Worm (Caenorhabditis elegans) whole organism, L4 larva: Measurements from ENCODE around the gene ceh-40.
A peak's percentile ranks its signal among the peaks of the same experiment; 100 is the strongest.

Experiments
- F44E2.7 ChIP-seq: fragments of 200-800 bp; sonication (Bioruptor generic); IDR thresholded peaks from 2 replicates; pipeline ENCODE4 v2.1.2; 2022; ENCODE audit warnings: missing genetic modification characterization, missing compliant biosample characterization
- F49E8.2 ChIP-seq: sonication (generic microtip); optimal IDR thresholded peaks from 2 replicates; lab custom pipeline; 2016; ENCODE audit warnings: missing compliant biosample characterization, mild to moderate bottlenecking, missing genetic modification characterization, borderline replicate concordance
- R02D3.7 ChIP-seq: fragments of 150-350 bp; sonication (generic microtip); optimal IDR thresholded peaks from 3 replicates; lab custom pipeline; 2014; ENCODE audit warnings: missing biosample characterization, missing genetic modification characterization
- Y105C5A.15 ChIP-seq: fragments of 200-800 bp; sonication (Bioruptor generic); IDR thresholded peaks from 2 replicates; pipeline ENCODE4 v1.3.6; 2022; ENCODE audit warnings: missing genetic modification characterization, missing compliant biosample characterization
- ZK546.5 ChIP-seq, 2 experiments: sonication (generic microtip); optimal IDR thresholded peaks; 2 replicates each; lab custom pipeline; 2017; ENCODE audit warnings: missing biosample characterization in 2 of 2, missing genetic modification characterization in 2 of 2
- aha-1 ChIP-seq: fragments of 150-350 bp; peaks from one replicate; lab custom pipeline; 2014; ENCODE audit warnings: missing biosample characterization, missing genetic modification characterization
- aly-2 ChIP-seq: sonication (generic microtip); optimal IDR thresholded peaks from 2 replicates; lab custom pipeline; 2018; ENCODE audit warnings: missing biosample characterization, missing genetic modification characterization
- ama-1 ChIP-seq: fragments of 150-350 bp; optimal IDR thresholded peaks from 2 replicates; lab custom pipeline; 2014; ENCODE audit warnings: inconsistent platforms, mixed read lengths
- arid-1 ChIP-seq: fragments of 200-800 bp; sonication (Bioruptor generic); conservative IDR thresholded peaks from 2 replicates; pipeline ENCODE4 v1.3.6; 2022; ENCODE audit warnings: missing genetic modification reagents, missing genetic modification characterization, missing compliant biosample characterization
- ceh-28 ChIP-seq: fragments of 150-350 bp; optimal IDR thresholded peaks from 2 replicates; lab custom pipeline; 2014; ENCODE audit warnings: missing biosample characterization, missing genetic modification reagents, missing genetic modification characterization
- cey-2 ChIP-seq: sonication (generic microtip); optimal IDR thresholded peaks from 3 replicates; lab custom pipeline; 2017; ENCODE audit warnings: missing genetic modification characterization, mild to moderate bottlenecking, missing compliant biosample characterization, antibody characterized with exemption, borderline replicate concordance; ENCODE audit not compliant: insufficient read depth
- ctbp-1 ChIP-seq: fragments of 200-800 bp; sonication (Bioruptor generic); IDR thresholded peaks from 2 replicates; pipeline ENCODE4 v1.3.6; 2022; ENCODE audit warnings: missing genetic modification reagents, missing genetic modification characterization, missing compliant biosample characterization
- daf-8 ChIP-seq: fragments of 200-800 bp; sonication (Bioruptor generic); IDR thresholded peaks from 2 replicates; pipeline ENCODE4 v1.3.6; 2022; ENCODE audit warnings: missing genetic modification characterization, missing compliant biosample characterization
- dmd-6 ChIP-seq: fragments of 200-800 bp; sonication (Bioruptor generic); IDR thresholded peaks from 2 replicates; pipeline ENCODE4 v1.3.6; 2022; ENCODE audit warnings: missing genetic modification reagents, missing genetic modification characterization, missing compliant biosample characterization
- dmd-8 ChIP-seq: fragments of 200-800 bp; sonication (Bioruptor generic); IDR thresholded peaks from 2 replicates; pipeline ENCODE4 v1.3.6; 2022; ENCODE audit warnings: missing genetic modification characterization, missing compliant biosample characterization
- duxl-1 ChIP-seq: sonication (generic microtip); optimal IDR thresholded peaks from 2 replicates; lab custom pipeline; 2016; ENCODE audit warnings: mild to moderate bottlenecking, missing genetic modification characterization, moderate library complexity, missing compliant biosample characterization; ENCODE audit not compliant: poor library complexity
- dve-1 ChIP-seq: sonication (generic microtip); optimal IDR thresholded peaks from 2 replicates; lab custom pipeline; 2017; ENCODE audit warnings: antibody characterized with exemption, mild to moderate bottlenecking, missing genetic modification characterization, missing compliant biosample characterization; ENCODE audit not compliant: insufficient read depth
- egl-27 ChIP-seq: sonication (generic microtip); optimal IDR thresholded peaks from 3 replicates; lab custom pipeline; 2017; ENCODE audit warnings: missing biosample characterization, missing genetic modification reagents, missing genetic modification characterization
- fos-1 ChIP-seq: fragments of 150-350 bp; optimal IDR thresholded peaks from 2 replicates; lab custom pipeline; 2014; ENCODE audit warnings: missing biosample characterization, missing genetic modification characterization
- hif-1 ChIP-seq, 2 experiments: sonication (generic microtip); optimal IDR thresholded peaks; 2 replicates each; lab custom pipeline; 2016 to 2017; ENCODE audit warnings: missing compliant biosample characterization in 2 of 2, missing genetic modification characterization in 2 of 2, missing genetic modification reagents in 2 of 2, missing genotype in 2 of 2, mild to moderate bottlenecking in 1 of 2
- hlh-30 ChIP-seq: sonication (generic microtip); optimal IDR thresholded peaks from 2 replicates; lab custom pipeline; 2017; ENCODE audit warnings: antibody characterized with exemption, mild to moderate bottlenecking, missing genetic modification characterization, missing compliant biosample characterization; ENCODE audit not compliant: insufficient read depth
- hmg-1.1 ChIP-seq: fragments of 200-800 bp; sonication (Bioruptor generic); IDR thresholded peaks from 2 replicates; pipeline ENCODE4 v1.3.6; 2022; ENCODE audit warnings: missing genetic modification reagents, missing genetic modification characterization, missing compliant biosample characterization
- lin-13 ChIP-seq: fragments of 150-350 bp; optimal IDR thresholded peaks from 2 replicates; lab custom pipeline; 2014; ENCODE audit warnings: missing biosample characterization, missing genetic modification reagents, missing genetic modification characterization
- lin-38 ChIP-seq: fragments of 200-800 bp; sonication (Bioruptor generic); IDR thresholded peaks from 2 replicates; pipeline ENCODE4 v1.3.6; 2022; ENCODE audit warnings: missing genetic modification reagents, missing genetic modification characterization, missing compliant biosample characterization
- lin-39 ChIP-seq: fragments of 150-350 bp; optimal IDR thresholded peaks from 2 replicates; lab custom pipeline; 2014; ENCODE audit warnings: missing biosample characterization, missing genetic modification reagents, missing genetic modification characterization
- lir-3 ChIP-seq: sonication (generic microtip); optimal IDR thresholded peaks from 2 replicates; lab custom pipeline; 2016; ENCODE audit warnings: mild to moderate bottlenecking, missing genetic modification characterization, missing compliant biosample characterization
- mdl-1 ChIP-seq, 2 experiments: fragments of 150-350 bp in 1 of 2; sonication (generic microtip) in 1 of 2; optimal IDR thresholded peaks; 2 replicates each; lab custom pipeline; 2014 to 2017; ENCODE audit warnings: missing biosample characterization in 2 of 2, missing genetic modification characterization in 2 of 2
- mes-2 ChIP-seq: sonication (generic microtip); optimal IDR thresholded peaks from 2 replicates; lab custom pipeline; 2016; ENCODE audit warnings: missing genotype, mild to moderate bottlenecking, missing genetic modification characterization, missing compliant biosample characterization; ENCODE audit not compliant: poor library complexity, severe bottlenecking
- nhr-10 ChIP-seq: fragments of 150-350 bp; optimal IDR thresholded peaks from 2 replicates; lab custom pipeline; 2014; ENCODE audit warnings: missing biosample characterization, missing genetic modification characterization
- nhr-102 ChIP-seq: sonication (generic microtip); optimal IDR thresholded peaks from 2 replicates; lab custom pipeline; 2016; ENCODE audit warnings: mild to moderate bottlenecking, missing genetic modification characterization, moderate library complexity, missing compliant biosample characterization
- nhr-11 ChIP-seq: fragments of 150-350 bp; optimal IDR thresholded peaks from 2 replicates; lab custom pipeline; 2014; ENCODE audit warnings: missing biosample characterization, missing genetic modification characterization
- nhr-111 ChIP-seq: fragments of 200-800 bp; sonication (Bioruptor generic); optimal IDR thresholded peaks from 2 replicates; lab custom pipeline; 2018; ENCODE audit warnings: mild to moderate bottlenecking, missing genetic modification characterization, missing compliant biosample characterization
- nhr-25 ChIP-seq: sonication (generic microtip); optimal IDR thresholded peaks from 2 replicates; lab custom pipeline; 2017; ENCODE audit warnings: missing genetic modification characterization, mild to moderate bottlenecking, missing compliant biosample characterization, antibody characterized with exemption, moderate library complexity, borderline replicate concordance; ENCODE audit not compliant: insufficient read depth
- nhr-28 ChIP-seq: fragments of 150-350 bp; optimal IDR thresholded peaks from 2 replicates; lab custom pipeline; 2014; ENCODE audit warnings: missing biosample characterization, missing genetic modification characterization
- nhr-41 ChIP-seq: fragments of 200-800 bp; sonication (Bioruptor generic); IDR thresholded peaks from 2 replicates; pipeline ENCODE4 v1.3.6; 2022; ENCODE audit warnings: missing genetic modification reagents, missing genetic modification characterization, missing compliant biosample characterization
- nhr-42 ChIP-seq: fragments of 200-800 bp; sonication (Bioruptor generic); IDR thresholded peaks from 2 replicates; pipeline ENCODE4 v1.3.6; 2022; ENCODE audit warnings: missing genetic modification characterization, missing compliant biosample characterization
- nhr-6 ChIP-seq: fragments of 150-350 bp; optimal IDR thresholded peaks from 2 replicates; lab custom pipeline; 2014; ENCODE audit warnings: missing biosample characterization, missing genetic modification characterization
- nhr-76 ChIP-seq: fragments of 150-350 bp; optimal IDR thresholded peaks from 2 replicates; lab custom pipeline; 2014; ENCODE audit warnings: missing biosample characterization, missing genetic modification characterization
- saeg-2 ChIP-seq: fragments of 200-800 bp; sonication (Bioruptor generic); IDR thresholded peaks from 2 replicates; pipeline ENCODE4 v1.3.6; 2022; ENCODE audit warnings: missing genetic modification reagents, missing genetic modification characterization, missing compliant biosample characterization
- set-16 ChIP-seq: fragments of 200-800 bp; sonication (Bioruptor generic); IDR thresholded peaks from 2 replicates; pipeline ENCODE4 v1.3.6; 2022; ENCODE audit warnings: missing genetic modification reagents, missing genetic modification characterization, missing compliant biosample characterization
- skn-1 ChIP-seq: fragments of 150-350 bp; optimal IDR thresholded peaks from 2 replicates; lab custom pipeline; 2014; ENCODE audit warnings: missing biosample characterization, missing genetic modification characterization
- snpc-1.2 ChIP-seq: fragments of 200-800 bp; sonication (Bioruptor generic); IDR thresholded peaks from 2 replicates; pipeline ENCODE4 v1.3.6; 2022; ENCODE audit warnings: missing genetic modification reagents, missing genetic modification characterization, missing compliant biosample characterization
- spr-1 ChIP-seq: sonication (generic microtip); optimal IDR thresholded peaks from 2 replicates; lab custom pipeline; 2016; ENCODE audit warnings: mild to moderate bottlenecking, missing genetic modification characterization, missing compliant biosample characterization
- tag-97 ChIP-seq: fragments of 200-800 bp; sonication (Bioruptor generic); IDR thresholded peaks from 2 replicates; pipeline ENCODE4 v1.3.6; 2022; ENCODE audit warnings: missing genetic modification characterization, missing compliant biosample characterization
- unc-39 ChIP-seq: sonication (generic microtip); optimal IDR thresholded peaks from 2 replicates; lab custom pipeline; 2017; ENCODE audit warnings: missing biosample characterization, missing genetic modification characterization
- unc-62 ChIP-seq, 3 experiments: fragments of 150-350 bp in 1 of 3; sonication (generic microtip); optimal IDR thresholded peaks in 2 of 3; peaks in 1 of 3; 1 replicate in 1 of 3; 2 replicates in 2 of 3; lab custom pipeline; 2014 to 2017; ENCODE audit warnings: missing biosample characterization in 3 of 3, missing genetic modification characterization in 3 of 3, missing genetic modification reagents in 3 of 3, missing genotype in 1 of 3
- zfp-3 ChIP-seq: fragments of 200-800 bp; sonication (Bioruptor generic); conservative IDR thresholded peaks from 2 replicates; pipeline ENCODE4 v1.3.6; 2022; ENCODE audit warnings: missing genetic modification reagents, missing genetic modification characterization, missing compliant biosample characterization
- zip-2 ChIP-seq: fragments of 150-350 bp; optimal IDR thresholded peaks from 2 replicates; lab custom pipeline; 2014; ENCODE audit warnings: missing biosample characterization, missing genetic modification characterization
- ztf-11 ChIP-seq: fragments of 150-350 bp; optimal IDR thresholded peaks from 2 replicates; lab custom pipeline; 2014; ENCODE audit warnings: missing biosample characterization, missing genetic modification characterization
- ztf-7 ChIP-seq: fragments of 150-350 bp; optimal IDR thresholded peaks from 2 replicates; lab custom pipeline; 2014; ENCODE audit warnings: missing biosample characterization, missing genetic modification characterization

ceh-40 gene

DNA sequence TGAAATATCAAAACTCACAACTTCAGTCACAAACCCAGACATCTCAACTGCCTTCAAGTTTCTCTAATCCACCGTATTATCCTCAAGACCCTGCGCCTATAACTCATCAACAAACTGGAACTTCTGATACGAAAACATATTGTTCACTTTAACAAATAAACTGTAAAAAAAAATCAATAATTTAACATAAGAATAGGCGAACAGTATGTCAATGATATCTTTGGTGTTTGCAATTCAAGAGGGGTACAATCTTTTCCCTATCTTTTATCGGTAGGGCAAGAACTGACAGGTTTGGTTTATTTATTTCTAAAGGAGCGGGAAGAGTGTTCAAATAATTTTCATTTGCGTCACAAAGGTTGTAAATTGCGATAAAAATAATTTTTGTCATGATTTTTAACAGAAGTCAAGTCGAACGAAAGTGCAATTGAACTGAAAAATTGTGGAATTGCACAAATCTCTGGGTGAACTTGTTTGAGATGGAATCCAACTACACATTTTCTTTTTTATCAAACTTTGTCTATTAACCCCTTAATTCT lies 42.4 kb upstream of the ceh-40 start (continued):
- TF ChIP-seq zip-2 (tag; lab: Kevin White, UChicago) = peak; percentile 96
- TF ChIP-seq saeg-2 = peak; percentile 93
- TF ChIP-seq nhr-76 (tag; lab: Kevin White, UChicago) = peak; percentile 87
- TF ChIP-seq set-16 (GFP tag; lab: Robert Waterston, UW) = no peak
- TF ChIP-seq lir-3 (tag; lab: Kevin White, UChicago) = peak; percentile 94
- peak; percentile 32 for TF ChIP-seq R02D3.7 (tag; lab: Kevin White, UChicago)
- TF ChIP-seq ctbp-1 (GFP tag; lab: Robert Waterston, UW) = peak; percentile 98
- peak; percentile 99 for TF ChIP-seq nhr-102 (tag; lab: Kevin White, UChicago)
- peak; percentile 97 for TF ChIP-seq nhr-42 (GFP tag; lab: Robert Waterston, UW)
- TF ChIP-seq ztf-11 (tag; lab: Kevin White, UChicago) = peak; percentile 56
- peak; percentile 72; the same call in 1 of the 2 replicates for TF ChIP-seq nhr-41 (GFP tag; lab: Robert Waterston, UW)
- TF ChIP-seq dve-1 (tag; lab: Kevin White, UChicago) = peak; percentile 100
- TF ChIP-seq ztf-7 = peak; percentile 95
- no peak for TF ChIP-seq aly-2 (tag; lab: Kevin White, UChicago)
- no peak for TF ChIP-seq ama-1 (lab: Kevin White, UChicago)
- TF ChIP-seq lin-39 (tag; lab: Kevin White, UChicago) = peak; percentile 92
- peak; percentile 93 for TF ChIP-seq hlh-30 (tag; lab: Kevin White, UChicago)
- peak; percentile 76 for TF ChIP-seq tag-97 (GFP tag; lab: Robert Waterston, UW)
- TF ChIP-seq lin-38 (GFP tag; lab: Robert Waterston, UW) = peak; percentile 84
- peak; percentile 98 for TF ChIP-seq fos-1 (tag; lab: Kevin White, UChicago)
- TF ChIP-seq dmd-6 = peak; percentile 97
- TF ChIP-seq zfp-3 (GFP tag; lab: Robert Waterston, UW) = peak; percentile 95
- peak; percentile 65 to 100 for TF ChIP-seq unc-62 (GFP tag; optimal IDR thresholded peaks at IDR 0.05 in 1 of 2; lab: Kevin White, UChicago)
- TF ChIP-seq unc-62 (tag; optimal IDR thresholded peaks at IDR 0.05; lab: Kevin White, UChicago) = peak; percentile 96
- peak; percentile 86 for TF ChIP-seq cey-2 (tag; lab: Kevin White, UChicago)
- TF ChIP-seq hmg-1.1 (GFP tag; lab: Robert Waterston, UW) = peak; percentile 99
- TF ChIP-seq mdl-1 (tag; optimal IDR thresholded peaks at IDR 0.05; lab: Kevin White, UChicago) = peak; percentile 87 to 89
- peak; percentile 99 for TF ChIP-seq aha-1 (tag; lab: Kevin White, UChicago)
- TF ChIP-seq snpc-1.2 = no peak
- TF ChIP-seq nhr-10 = peak; percentile 98
- TF ChIP-seq spr-1 (tag; lab: Kevin White, UChicago) = peak; percentile 96
- peak; percentile 98 for TF ChIP-seq duxl-1 (tag; lab: Kevin White, UChicago)
- TF ChIP-seq mes-2 (tag; lab: Kevin White, UChicago) = peak; percentile 94
- peak; percentile 91 for TF ChIP-seq nhr-28 (tag; lab: Kevin White, UChicago)
- peak; percentile 98 for TF ChIP-seq ceh-28 (tag; lab: Kevin White, UChicago)
- 0 out of 2 replicates have a peak, but pooled peaks have one; percentile 5 for TF ChIP-seq dmd-8 (GFP tag; lab: Robert Waterston, UW)
- peak; percentile 38 for TF ChIP-seq unc-39 (tag; lab: Kevin White, UChicago)
- TF ChIP-seq F49E8.2 = peak; percentile 39
- TF ChIP-seq daf-8 (GFP tag; lab: Robert Waterston, UW) = peak; percentile 57; the same call in 1 of the 2 replicates
- TF ChIP-seq egl-27 (tag; lab: Kevin White, UChicago) = peak; percentile 69
- peak; percentile 97 for TF ChIP-seq nhr-6 (tag; lab: Kevin White, UChicago)
- no peak for TF ChIP-seq F44E2.7 (GFP tag; lab: Robert Waterston, UW)
- TF ChIP-seq ZK546.5 (tag; optimal IDR thresholded peaks at IDR 0.05; lab: Kevin White, UChicago) = peak; percentile 29 to 68
- TF ChIP-seq nhr-11 = peak; percentile 97
- TF ChIP-seq arid-1 = peak; percentile 76
- peak; percentile 96 for TF ChIP-seq lin-13 (GFP tag; lab: Kevin White, UChicago)
- peak; percentile 41 for TF ChIP-seq skn-1 (tag; lab: Kevin White, UChicago)
- no peak for TF ChIP-seq nhr-111 (GFP tag; lab: Kevin White, UChicago)
- peak; percentile 71 to 85 for TF ChIP-seq hif-1 (tag; optimal IDR thresholded peaks at IDR 0.05; lab: Kevin White, UChicago)
- TF ChIP-seq Y105C5A.15 = peak; percentile 70; the same call in 1 of the 2 replicates
- peak; percentile 84 for TF ChIP-seq nhr-25 (tag; lab: Kevin White, UChicago)
